Fruit fly (Drosophila melanogaster): Measurements from ENCODE around the gene defl.

DNA sequence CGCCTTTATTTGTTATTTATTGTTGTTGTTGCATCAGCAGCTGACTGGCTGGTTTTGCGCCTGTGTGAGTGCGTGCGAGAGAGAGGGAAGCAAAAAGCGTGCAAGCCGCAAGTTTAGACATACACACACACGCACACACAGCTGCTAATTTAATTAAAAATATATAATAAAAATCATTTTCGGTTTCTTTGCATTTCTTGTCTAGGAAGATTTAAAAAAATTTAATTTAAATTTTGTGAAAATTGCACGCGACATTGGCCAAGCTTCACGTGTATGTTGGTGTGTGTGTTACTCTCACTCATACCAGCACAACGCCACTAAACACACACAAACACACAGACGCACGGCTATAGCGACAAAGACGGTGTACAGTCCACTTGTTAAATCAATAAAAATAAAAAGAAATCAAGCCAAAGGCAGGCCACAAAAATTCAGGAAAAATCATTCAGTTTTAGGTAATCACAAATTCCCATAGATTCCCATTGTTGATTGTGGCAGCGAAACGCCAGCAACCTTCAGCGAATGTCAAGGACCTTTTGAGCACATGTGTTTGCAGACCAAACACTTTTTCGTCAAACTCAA is 29.6 kb upstream of the defl start:
- TF ChIP-seq psq (optimal IDR thresholded peaks at IDR 0.05) (no peak), h (optimal IDR thresholded peaks at IDR 0.05) (no peak)
